Fruit fly (Drosophila melanogaster): ENCODE data around the gene beat-VII.

The beat-VII gene

DNA sequence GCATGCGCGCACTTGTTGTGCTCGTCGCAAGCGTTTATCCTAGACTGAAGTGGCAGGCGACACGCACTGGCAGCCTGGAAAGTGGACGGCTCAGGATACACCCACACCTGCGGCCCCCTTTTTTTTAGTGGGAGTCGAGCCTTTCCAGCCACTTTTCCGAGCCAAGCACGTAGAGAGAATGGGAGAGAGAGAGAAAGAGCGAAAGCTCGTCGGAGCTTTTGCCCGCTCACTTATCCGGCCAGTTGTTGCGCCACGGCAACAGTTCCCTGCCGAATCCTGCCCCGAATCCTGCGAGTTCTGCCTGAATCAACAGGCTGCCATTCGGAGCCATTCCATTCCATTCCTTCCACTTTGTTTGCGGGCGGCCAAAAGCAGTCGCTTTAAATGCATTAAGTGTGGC is at the start of gene beat-VII (continued):
- TF ChIP-seq CG11456 (GFP tag; IDR thresholded peaks at IDR 0.05) (no peak), onecut (GFP tag; IDR thresholded peaks at IDR 0.05) (no peak), ewg (GFP tag; optimal IDR thresholded peaks at IDR 0.05) (peak; percentile 2), scrt (GFP tag; optimal IDR thresholded peaks at IDR 0.05) (peak; percentile 100), Hr39 (optimal IDR thresholded peaks at IDR 0.05) (no peak), CG13894 (tag; optimal IDR thresholded peaks at IDR 0.05) (no peak), CG8290 (GFP tag; optimal IDR thresholded peaks at IDR 0.05) (no peak), CG8290 (tag; optimal IDR thresholded peaks at IDR 0.05) (no peak), CG15011 (GFP tag; optimal IDR thresholded peaks at IDR 0.05) (no peak), CG6272 (GFP tag; IDR thresholded peaks at IDR 0.05) (no peak), Trl (optimal IDR thresholded peaks at IDR 0.05) (peak; percentile 31 to 43), Trl (GFP tag; optimal IDR thresholded peaks at IDR 0.05) (no peak), CG15601 (tag; optimal IDR thresholded peaks at IDR 0.05) (no peak), jigr1 (GFP tag; IDR thresholded peaks at IDR 0.05) (no peak), tup (GFP tag; optimal IDR thresholded peaks at IDR 0.05) (no peak), Usf (GFP tag; optimal IDR thresholded peaks at IDR 0.05) (no peak), CG8924 (tag; optimal IDR thresholded peaks at IDR 0.05) (no peak), CG7963 (GFP tag; IDR thresholded peaks at IDR 0.05; ENCODE audit: partially characterized antibody) (no peak), CG2120 (GFP tag; optimal IDR thresholded peaks at IDR 0.05) (no peak), Gsc (GFP tag; IDR thresholded peaks at IDR 0.05) (no peak), sc (optimal IDR thresholded peaks at IDR 0.05) (no peak), sc (GFP tag; optimal IDR thresholded peaks at IDR 0.05) (no peak), CG16813 (GFP tag; IDR thresholded peaks at IDR 0.05; ENCODE audit: partially characterized antibody) (no peak), da (GFP tag; optimal IDR thresholded peaks at IDR 0.05) (no peak), Sin3A (optimal IDR thresholded peaks at IDR 0.05) (no peak), Bteb2 (GFP tag; optimal IDR thresholded peaks at IDR 0.05) (no peak)

DNA sequence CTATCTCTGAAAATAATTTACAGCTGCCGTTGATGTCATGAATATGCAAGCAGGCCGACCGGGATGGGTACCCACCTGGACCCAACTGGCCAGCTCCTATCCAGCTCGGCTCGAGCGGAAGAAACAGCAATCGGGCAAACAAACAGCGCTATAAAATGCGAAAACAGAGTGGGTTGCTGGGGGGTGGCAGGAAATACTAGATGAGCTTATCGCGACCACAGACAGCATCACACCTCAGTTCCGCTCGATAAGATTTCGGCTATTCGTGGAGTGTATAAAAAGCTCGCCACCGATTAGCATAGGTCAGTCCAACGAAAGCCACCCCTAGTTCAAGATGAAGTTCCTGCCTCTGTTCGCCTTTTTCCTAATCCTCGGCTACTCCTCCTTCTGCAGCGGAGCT is 46.7 kb upstream of the beat-VII start, which contains the start of gene CG14245:
Gene CG14245, plus strand, starts transcription at position 301 of the 400 bp plus-strand sequence.
- TF ChIP-seq CG31441 (GFP tag; IDR thresholded peaks at IDR 0.05) (no peak), CG12659 (GFP tag; optimal IDR thresholded peaks at IDR 0.05) (no peak), rib (GFP tag; IDR thresholded peaks at IDR 0.05) (no peak), CG8765 (GFP tag; IDR thresholded peaks at IDR 0.05) (no peak), insv (GFP tag; optimal IDR thresholded peaks at IDR 0.05) (no peak), vvl (GFP tag; IDR thresholded peaks at IDR 0.05) (no peak), gsb (GFP tag; IDR thresholded peaks at IDR 0.05) (no peak)

DNA sequence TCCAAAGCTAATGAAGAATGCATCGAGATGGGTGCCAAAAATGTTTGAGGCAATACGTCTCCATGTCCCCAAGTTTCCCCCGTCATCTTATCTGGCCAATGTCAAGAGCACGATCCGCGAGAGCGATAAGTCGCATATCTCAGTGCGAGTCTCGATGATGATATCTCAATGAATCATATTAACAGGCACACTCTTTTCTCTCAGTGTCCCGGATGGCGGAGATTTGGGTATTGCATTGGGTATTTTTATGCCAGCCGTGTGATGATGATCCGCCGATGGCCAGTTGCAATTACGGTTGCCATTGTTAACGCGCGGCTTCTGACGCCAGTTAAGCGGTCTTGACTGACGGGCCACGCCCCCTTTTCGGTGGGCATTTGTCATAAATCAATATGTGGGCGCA is 45.2 kb upstream of the beat-VII start, which contains the start of gene CG14246:
Gene CG14246, plus strand, starts transcription at position 301 of the 400 bp plus-strand sequence.
- TF ChIP-seq CG2889 (GFP tag; IDR thresholded peaks at IDR 0.05), result 0 out of 3 replicates have a peak, but pooled peaks have one; percentile 7
- no peak for TF ChIP-seq CG4854 (GFP tag; optimal IDR thresholded peaks at IDR 0.05)
- TF ChIP-seq HHEX (GFP tag; optimal IDR thresholded peaks at IDR 0.05), result no peak

DNA sequence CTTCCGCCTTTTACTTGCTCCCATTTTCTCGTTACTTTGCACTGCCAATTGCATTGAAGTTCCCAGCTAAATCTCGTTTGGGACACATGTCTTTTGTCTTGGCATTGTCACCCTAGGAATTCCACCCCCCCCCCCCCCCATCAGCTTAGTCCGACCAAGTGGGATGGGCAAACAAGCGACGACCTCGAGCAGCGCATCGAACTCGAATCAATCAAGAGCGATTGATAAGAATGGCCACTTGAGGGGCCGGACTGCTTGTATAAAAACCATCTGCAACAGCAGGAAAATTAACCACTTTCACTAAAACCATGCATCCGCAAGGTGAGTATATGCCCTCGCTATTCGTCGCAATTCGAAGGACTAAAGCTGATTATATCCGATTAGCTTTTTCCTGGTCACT is 44.1 kb upstream of the beat-VII start, which contains the start of gene CG14244:
Gene CG14244, plus strand, starts transcription at position 301 of the 400 bp plus-strand sequence.
- TF ChIP-seq wor (GFP tag; IDR thresholded peaks at IDR 0.05) (no peak), H2.0 (GFP tag; IDR thresholded peaks at IDR 0.05) (no peak), Hr39 (optimal IDR thresholded peaks at IDR 0.05) (peak; percentile 56), Spps (tag; optimal IDR thresholded peaks at IDR 0.05) (no peak), CG5953 (GFP tag; IDR thresholded peaks at IDR 0.05) (no peak)
